Worm (Caenorhabditis elegans): ENCODE measurements around the gene lido-12.

DNA sequence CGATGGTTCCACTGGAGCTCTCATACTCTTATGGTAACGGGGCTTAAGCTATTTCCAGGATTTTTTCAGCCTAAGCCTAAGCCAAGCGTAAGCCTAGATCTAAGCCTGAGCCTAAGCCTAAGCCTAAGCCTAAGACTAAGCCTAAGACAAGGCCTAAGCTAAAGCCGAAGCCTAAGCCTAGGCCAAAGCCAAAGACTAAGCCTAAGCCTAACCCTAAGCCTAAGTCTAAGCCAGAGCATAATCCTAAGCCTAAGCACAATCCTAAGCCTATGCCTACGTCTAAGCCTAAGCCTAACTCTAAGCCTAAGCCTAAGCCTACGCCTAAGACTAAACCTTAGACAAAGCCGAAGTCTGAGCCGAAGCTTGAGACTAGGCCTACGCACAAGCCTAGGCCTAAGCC is 43.4 kb downstream of the lido-12 start:
- TF ChIP-seq ZK546.5 (tag; optimal IDR thresholded peaks at IDR 0.05) (no peak), mep-1 (tag; optimal IDR thresholded peaks at IDR 0.05) (no peak), dpl-1 (GFP tag; optimal IDR thresholded peaks at IDR 0.05) (no peak), ama-1 (optimal IDR thresholded peaks at IDR 0.05) (no peak), nhr-48 (tag; optimal IDR thresholded peaks at IDR 0.05) (no peak), unc-62 (GFP tag; optimal IDR thresholded peaks at IDR 0.05 in 1 of 2) (no peak), unc-62 (tag; optimal IDR thresholded peaks at IDR 0.05) (no peak), lim-7 (GFP tag; IDR thresholded peaks at IDR 0.05) (no peak), Y105C5A.15 (GFP tag; IDR thresholded peaks at IDR 0.05) (no peak), nhr-11 (tag; optimal IDR thresholded peaks at IDR 0.05) (no peak), nhr-25 (tag; optimal IDR thresholded peaks at IDR 0.05; ENCODE audit: borderline replicate concordance, insufficient read depth) (no peak), Y75B8A.6 (GFP tag; IDR thresholded peaks at IDR 0.05) (no peak), duxl-1 (tag; optimal IDR thresholded peaks at IDR 0.05; ENCODE audit: poor library complexity) (no peak)

Measured in whole organism, L4 larva.